Worm (Caenorhabditis elegans) whole organism, L3 larva: ENCODE results near the gene T10B5.4.

Experiments
- elt-1 ChIP-seq: fragments of 150-350 bp; optimal IDR thresholded peaks from 2 replicates; lab custom pipeline; 2014; ENCODE audit warnings: missing biosample characterization, missing genetic modification characterization
- fkh-10 ChIP-seq: sonication (generic microtip); optimal IDR thresholded peaks from 2 replicates; lab custom pipeline; 2017; ENCODE audit warnings: missing biosample characterization, missing genetic modification reagents, missing genetic modification characterization
- lin-15B ChIP-seq: fragments of 150-350 bp; optimal IDR thresholded peaks from 2 replicates; lab custom pipeline; 2014; ENCODE audit warnings: missing biosample characterization, missing genetic modification characterization
- pha-4 ChIP-seq: fragments of 150-350 bp; optimal IDR thresholded peaks from 2 replicates; lab custom pipeline; 2014; ENCODE audit warnings: missing biosample characterization, missing genetic modification reagents, missing genetic modification characterization
- unc-62 ChIP-seq: fragments of 150-350 bp; sonication (generic microtip); optimal IDR thresholded peaks from 4 replicates; lab custom pipeline; 2014; ENCODE audit warnings: missing biosample characterization, missing genetic modification reagents, missing genetic modification characterization
- ztf-4 ChIP-seq: fragments of 150-350 bp; optimal IDR thresholded peaks from 2 replicates; lab custom pipeline; 2014; ENCODE audit warnings: missing biosample characterization, missing genetic modification characterization

DNA sequence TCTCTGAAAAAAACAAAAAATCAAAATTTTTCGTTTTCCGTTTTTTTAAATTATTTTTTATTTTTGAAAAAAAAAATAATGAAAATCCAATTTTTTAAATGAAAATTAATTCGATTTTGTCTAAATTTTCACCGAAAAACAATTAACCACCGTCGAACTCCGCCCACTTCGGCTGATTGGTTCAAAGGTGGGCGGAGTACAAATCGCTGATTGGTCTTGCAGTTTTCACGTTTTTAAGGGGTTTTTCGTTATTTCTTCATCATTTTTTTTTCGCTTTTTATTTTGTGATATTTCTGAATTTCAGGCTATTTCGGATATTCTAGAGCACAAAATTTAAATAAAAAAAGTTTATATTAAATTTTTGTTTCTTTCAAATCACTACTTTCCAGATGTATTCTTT, 6.6 kb downstream of the T10B5.4 start:
- TF ChIP-seq elt-1 (tag; lab: Kevin White, UChicago) (no peak), fkh-10 (no peak), lin-15B (tag; lab: Kevin White, UChicago) (no peak), pha-4 (no peak), unc-62 (no peak), ztf-4 (tag; lab: Kevin White, UChicago) (no peak)
